Worm (Caenorhabditis elegans) whole organism, L3 larva: ENCODE measurements around the gene K10C2.2.

Experiments used
- R02D3.7 ChIP-seq: fragments of 150-350 bp; optimal IDR thresholded peaks from 2 replicates; lab custom pipeline; 2014; ENCODE audit warnings: missing biosample characterization, missing genetic modification characterization
- ZK546.5 ChIP-seq: sonication (generic microtip); optimal IDR thresholded peaks from 2 replicates; lab custom pipeline; 2017; ENCODE audit warnings: missing biosample characterization, missing genetic modification characterization
- aly-2 ChIP-seq: fragments of 150-350 bp; optimal IDR thresholded peaks from 2 replicates; lab custom pipeline; 2014; ENCODE audit warnings: missing biosample characterization, missing genetic modification characterization
- ama-1 ChIP-seq: fragments of 150-350 bp; optimal IDR thresholded peaks from 2 replicates; lab custom pipeline; 2018
- ceh-16 ChIP-seq: sonication (generic microtip); optimal IDR thresholded peaks from 2 replicates; lab custom pipeline; 2017; ENCODE audit warnings: missing biosample characterization, missing genetic modification characterization
- ceh-82 ChIP-seq: fragments of 150-350 bp; optimal IDR thresholded peaks from 2 replicates; lab custom pipeline; 2014; ENCODE audit warnings: missing biosample characterization, missing genetic modification characterization
- ceh-9 ChIP-seq: sonication (generic microtip); optimal IDR thresholded peaks from 2 replicates; lab custom pipeline; 2018; ENCODE audit warnings: missing biosample characterization, missing genetic modification characterization
- egl-27 ChIP-seq: sonication (generic microtip); optimal IDR thresholded peaks from 4 replicates; lab custom pipeline; 2017; ENCODE audit warnings: missing biosample characterization, missing genetic modification reagents, missing genetic modification characterization
- egl-5 ChIP-seq: fragments of 150-350 bp; optimal IDR thresholded peaks from 2 replicates; lab custom pipeline; 2017; ENCODE audit warnings: missing biosample characterization, missing genetic modification reagents, missing genetic modification characterization, inconsistent platforms
- elt-1 ChIP-seq: fragments of 150-350 bp; optimal IDR thresholded peaks from 2 replicates; lab custom pipeline; 2014; ENCODE audit warnings: missing biosample characterization, missing genetic modification characterization
- elt-2 ChIP-seq: sonication (generic microtip); optimal IDR thresholded peaks from 2 replicates; lab custom pipeline; 2016; ENCODE audit warnings: missing genetic modification reagents, mild to moderate bottlenecking, missing genetic modification characterization, missing compliant biosample characterization
- elt-3 ChIP-seq, 3 experiments: fragments of 150-350 bp in 1 of 3; sonication (generic microtip) in 2 of 3; optimal IDR thresholded peaks; 2 replicates in 2 of 3; 4 replicates in 1 of 3; lab custom pipeline; 2014 to 2017; ENCODE audit warnings: missing biosample characterization in 3 of 3, missing genetic modification characterization in 3 of 3
- fos-1 ChIP-seq: fragments of 150-350 bp; optimal IDR thresholded peaks from 2 replicates; lab custom pipeline; 2014; ENCODE audit warnings: missing biosample characterization, missing genetic modification characterization
- jun-1 ChIP-seq: fragments of 150-350 bp; optimal IDR thresholded peaks from 2 replicates; lab custom pipeline; 2014; ENCODE audit warnings: missing biosample characterization, missing genetic modification reagents, missing genetic modification characterization
- lin-15B ChIP-seq: fragments of 150-350 bp; optimal IDR thresholded peaks from 2 replicates; lab custom pipeline; 2014; ENCODE audit warnings: missing biosample characterization, missing genetic modification characterization
- lin-39 ChIP-seq: fragments of 150-350 bp; optimal IDR thresholded peaks from 2 replicates; lab custom pipeline; 2018; ENCODE audit warnings: missing biosample characterization, missing genetic modification reagents, missing genetic modification characterization
- lsy-12 ChIP-seq: sonication (generic microtip); optimal IDR thresholded peaks from 2 replicates; lab custom pipeline; 2016; ENCODE audit warnings: mild to moderate bottlenecking, missing genetic modification characterization, missing compliant biosample characterization
- mdl-1 ChIP-seq: fragments of 150-350 bp; optimal IDR thresholded peaks from 2 replicates; lab custom pipeline; 2014; ENCODE audit warnings: missing biosample characterization, missing genetic modification characterization
- mml-1 ChIP-seq: fragments of 150-350 bp; sonication (generic microtip); optimal IDR thresholded peaks from 3 replicates; lab custom pipeline; 2014; ENCODE audit warnings: missing biosample characterization, missing genetic modification characterization
- nfya-1 ChIP-seq: sonication (generic microtip); optimal IDR thresholded peaks from 2 replicates; lab custom pipeline; 2017; ENCODE audit warnings: missing genetic modification characterization, mild to moderate bottlenecking, missing compliant biosample characterization, antibody characterized with exemption, moderate library complexity; ENCODE audit not compliant: insufficient read depth
- nhr-11 ChIP-seq: fragments of 150-350 bp; optimal IDR thresholded peaks from 2 replicates; lab custom pipeline; 2014; ENCODE audit warnings: missing biosample characterization, missing genetic modification characterization
- nhr-12 ChIP-seq: fragments of 150-350 bp; optimal IDR thresholded peaks from 2 replicates; lab custom pipeline; 2014; ENCODE audit warnings: missing biosample characterization, missing genetic modification characterization
- nhr-23 ChIP-seq: fragments of 150-350 bp; optimal IDR thresholded peaks from 2 replicates; lab custom pipeline; 2014; ENCODE audit warnings: missing biosample characterization, missing genetic modification reagents, missing genetic modification characterization
- nhr-28 ChIP-seq: fragments of 150-350 bp; optimal IDR thresholded peaks from 2 replicates; lab custom pipeline; 2014; ENCODE audit warnings: missing biosample characterization, missing genetic modification characterization
- nhr-43 ChIP-seq: sonication (generic microtip); optimal IDR thresholded peaks from 2 replicates; lab custom pipeline; 2016; ENCODE audit warnings: mild to moderate bottlenecking, missing genetic modification characterization, missing compliant biosample characterization; ENCODE audit not compliant: poor library complexity, severe bottlenecking
- nhr-67 ChIP-seq: fragments of 150-350 bp; optimal IDR thresholded peaks from 2 replicates; lab custom pipeline; 2014; ENCODE audit warnings: missing biosample characterization, missing genetic modification characterization
- nhr-76 ChIP-seq: fragments of 150-350 bp; sonication (generic microtip); optimal IDR thresholded peaks from 5 replicates; lab custom pipeline; 2014; ENCODE audit warnings: missing biosample characterization, missing genetic modification characterization
- pha-4 ChIP-seq: fragments of 150-350 bp; optimal IDR thresholded peaks from 2 replicates; lab custom pipeline; 2014; ENCODE audit warnings: missing biosample characterization, missing genetic modification reagents, missing genetic modification characterization
- pqm-1 ChIP-seq: fragments of 150-350 bp; optimal IDR thresholded peaks from 2 replicates; lab custom pipeline; 2017; ENCODE audit warnings: missing biosample characterization, missing genetic modification characterization, inconsistent platforms
- tbx-2 ChIP-seq: sonication (generic microtip); optimal IDR thresholded peaks from 2 replicates; lab custom pipeline; 2016; ENCODE audit warnings: mild to moderate bottlenecking, missing genetic modification characterization, missing compliant biosample characterization
- unc-39 ChIP-seq: sonication (generic microtip); optimal IDR thresholded peaks from 4 replicates; lab custom pipeline; 2017; ENCODE audit warnings: missing biosample characterization, missing genetic modification characterization
- unc-62 ChIP-seq: fragments of 150-350 bp; sonication (generic microtip); optimal IDR thresholded peaks from 4 replicates; lab custom pipeline; 2014; ENCODE audit warnings: missing biosample characterization, missing genetic modification reagents, missing genetic modification characterization
- zag-1 ChIP-seq: fragments of 150-350 bp; optimal IDR thresholded peaks from 2 replicates; lab custom pipeline; 2014; ENCODE audit warnings: missing biosample characterization, missing genetic modification characterization
- ztf-4 ChIP-seq: fragments of 150-350 bp; optimal IDR thresholded peaks from 2 replicates; lab custom pipeline; 2014; ENCODE audit warnings: missing biosample characterization, missing genetic modification characterization

The K10C2.2 gene

DNA sequence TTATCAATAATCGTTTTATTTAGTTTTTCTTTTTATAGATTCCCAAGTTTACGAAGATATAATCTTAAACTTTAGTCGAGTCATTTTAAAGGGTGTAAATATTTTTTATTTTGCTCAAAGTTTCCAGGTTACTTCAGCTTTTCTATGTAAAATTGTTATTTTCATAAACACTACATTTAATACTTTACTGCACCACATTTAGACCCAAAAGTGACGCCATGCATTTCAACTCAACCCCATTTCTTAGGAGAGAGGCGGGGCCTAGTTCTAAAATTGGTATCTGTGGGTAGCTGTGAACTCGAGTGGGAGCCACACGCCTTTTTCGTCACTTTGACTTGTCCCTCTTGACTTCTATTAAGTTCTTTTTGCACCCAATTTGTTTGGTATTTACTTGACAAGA is 21.0 kb downstream of the K10C2.2 start, which contains the start of gene T22E5.1:
TSS of gene T22E5.1 (plus strand) at position 301 of the 400 bp plus-strand sequence.
- TF ChIP-seq nhr-11, result no peak
- TF ChIP-seq unc-39 (tag; lab: Kevin White, UChicago), result no peak
- TF ChIP-seq ama-1 (lab: Kevin White, UChicago), result no peak
- no peak for TF ChIP-seq nhr-23 (tag; lab: Kevin White, UChicago)
- no peak for TF ChIP-seq nhr-67 (tag; lab: Kevin White, UChicago)
- TF ChIP-seq pha-4 (tag; lab: Kevin White, UChicago), result no peak
- no peak for TF ChIP-seq mdl-1
- TF ChIP-seq fos-1, result no peak
- no peak for TF ChIP-seq unc-62
- TF ChIP-seq lin-15B (tag; lab: Kevin White, UChicago), result no peak
- TF ChIP-seq elt-2 (tag; lab: Kevin White, UChicago), result no peak
- TF ChIP-seq elt-3 (tag; optimal IDR thresholded peaks at IDR 0.05; lab: Kevin White, UChicago), result no peak
- no peak for TF ChIP-seq zag-1 (tag; lab: Kevin White, UChicago)
- no peak for TF ChIP-seq mml-1 (tag; lab: Kevin White, UChicago)

DNA sequence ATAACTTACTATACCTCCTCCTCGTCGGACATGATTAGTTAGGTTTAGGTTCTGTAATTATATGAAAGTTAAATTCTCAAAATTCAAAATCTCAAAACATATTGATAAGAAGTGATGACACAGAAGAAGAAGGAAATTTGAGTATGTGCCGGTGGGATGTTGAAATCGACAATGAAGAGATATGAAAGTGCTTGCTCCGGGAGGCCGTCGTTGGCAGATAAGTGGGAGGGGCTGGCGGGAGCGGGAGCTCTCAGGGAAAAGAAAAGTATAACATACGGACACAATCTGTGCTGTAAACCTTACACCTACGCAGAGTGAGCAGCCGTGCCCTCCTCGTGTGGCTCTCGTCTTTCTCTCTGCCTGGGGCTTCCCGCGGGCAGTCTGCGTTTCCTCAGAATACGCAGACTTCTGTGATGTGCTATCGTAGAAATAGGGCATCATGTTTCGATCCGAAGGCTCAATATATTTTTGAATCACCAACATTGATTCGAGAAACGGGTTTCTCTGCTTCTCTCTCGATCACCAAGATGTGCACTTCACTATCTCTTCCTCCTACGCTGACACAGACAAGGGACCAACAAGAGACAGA is 23.3 kb downstream of the K10C2.2 start, which contains the start of gene mup-2:
TSS of gene mup-2 (minus strand) at position 51 of the 589 bp plus-strand sequence.
- TF ChIP-seq lin-39 (tag; lab: Kevin White, UChicago) (peak; percentile 33), nhr-67 (tag; lab: Kevin White, UChicago) (no peak), nfya-1 (tag; lab: Kevin White, UChicago) (peak; percentile 15), egl-5 (no peak)

DNA sequence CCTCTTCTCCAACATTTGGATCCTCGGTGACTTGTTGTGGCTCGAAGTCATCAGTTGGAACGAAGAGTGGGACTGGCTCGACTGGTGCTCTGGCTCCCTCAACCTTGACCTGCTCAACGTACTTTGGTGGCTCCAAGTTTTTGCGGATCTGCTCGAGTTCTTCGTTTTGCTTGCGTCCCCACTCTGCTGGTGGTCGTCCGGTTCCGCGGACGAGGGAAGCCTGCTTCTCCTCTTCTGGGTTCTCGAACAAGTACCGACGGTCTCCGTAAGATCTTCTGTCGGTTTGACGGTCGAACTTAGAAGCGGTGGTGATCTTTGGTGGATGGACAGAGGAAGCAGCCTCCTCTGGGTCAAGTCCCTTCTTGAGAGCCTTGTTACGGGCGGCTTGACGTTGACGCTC is 24.9 kb downstream of the K10C2.2 start:
- TF ChIP-seq ama-1 (lab: Kevin White, UChicago) (no peak), nhr-11 (no peak), aly-2 (tag; lab: Kevin White, UChicago) (no peak), unc-62 (no peak), nhr-76 (no peak), nhr-23 (tag; lab: Kevin White, UChicago) (no peak), pqm-1 (tag; lab: Kevin White, UChicago) (no peak), ZK546.5 (tag; lab: Kevin White, UChicago) (no peak), elt-1 (tag; lab: Kevin White, UChicago) (no peak), nhr-12 (no peak), R02D3.7 (tag; lab: Kevin White, UChicago) (no peak), nfya-1 (tag; lab: Kevin White, UChicago) (no peak), egl-27 (tag; lab: Kevin White, UChicago) (no peak), fos-1 (no peak)

DNA sequence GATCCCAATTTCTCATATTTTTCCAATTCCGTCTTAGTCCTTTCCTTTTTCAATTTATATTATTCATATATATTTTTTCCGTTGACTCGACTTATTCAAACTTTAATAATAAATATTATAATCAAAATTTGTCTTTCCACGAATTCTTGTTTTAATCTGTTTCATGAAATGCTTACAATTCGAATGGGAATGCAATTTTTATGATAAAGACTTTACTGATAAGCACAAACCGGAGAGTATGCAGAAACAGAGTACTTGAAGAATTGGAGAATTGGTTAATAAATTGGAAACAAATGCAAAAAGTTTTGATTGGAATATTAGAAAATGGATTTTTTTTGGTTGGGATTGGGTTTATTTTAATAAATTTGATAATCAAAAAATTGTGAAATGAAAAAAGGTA is 25.3 kb downstream of the K10C2.2 start:
- TF ChIP-seq pqm-1 (tag; lab: Kevin White, UChicago) (peak; percentile 33), elt-2 (tag; lab: Kevin White, UChicago) (peak; percentile 74), pha-4 (tag; lab: Kevin White, UChicago) (peak; percentile 17), nhr-23 (tag; lab: Kevin White, UChicago) (no peak)

DNA sequence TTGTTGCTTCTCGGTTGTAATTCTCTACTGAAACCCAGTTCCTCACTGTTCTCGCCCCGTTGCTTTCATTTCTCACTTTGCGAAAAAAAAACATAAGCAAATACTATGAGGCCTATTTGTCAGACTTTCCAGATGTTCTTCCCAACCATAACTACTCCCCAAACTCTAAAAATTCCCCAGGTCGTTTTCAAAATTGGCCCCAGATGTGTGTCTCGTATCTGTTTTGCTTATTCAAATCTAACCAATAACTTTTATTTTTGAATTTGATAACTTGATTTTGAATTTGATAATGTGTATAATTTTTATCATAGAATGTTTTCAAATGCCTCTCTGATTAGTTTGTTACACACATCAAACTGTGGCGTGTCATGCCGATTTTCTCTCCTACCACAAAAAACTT is 25.8 kb downstream of the K10C2.2 start:
- TF ChIP-seq jun-1 (tag; lab: Kevin White, UChicago) (no peak), nhr-23 (tag; lab: Kevin White, UChicago) (no peak)

DNA sequence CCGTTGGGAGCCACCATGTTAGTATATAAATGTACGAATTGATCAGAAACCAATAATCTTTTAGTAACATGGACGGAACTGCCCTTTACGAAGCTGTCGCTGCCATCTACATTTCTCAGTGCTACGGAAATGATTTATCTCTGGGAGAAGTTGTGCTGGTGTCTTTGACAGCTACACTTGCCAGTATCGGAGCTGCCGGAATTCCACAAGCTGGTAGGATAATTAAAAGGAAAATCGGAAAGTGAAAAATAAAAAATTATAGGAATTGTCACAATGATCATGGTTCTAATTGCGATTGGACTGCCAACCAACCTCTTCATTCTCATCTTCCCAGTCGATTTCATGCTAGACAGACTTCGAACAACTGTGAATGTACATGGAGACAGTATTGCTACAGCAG is 27.7 kb downstream of the K10C2.2 start:
- TF ChIP-seq elt-1 (tag; lab: Kevin White, UChicago) (no peak), egl-5 (no peak)

DNA sequence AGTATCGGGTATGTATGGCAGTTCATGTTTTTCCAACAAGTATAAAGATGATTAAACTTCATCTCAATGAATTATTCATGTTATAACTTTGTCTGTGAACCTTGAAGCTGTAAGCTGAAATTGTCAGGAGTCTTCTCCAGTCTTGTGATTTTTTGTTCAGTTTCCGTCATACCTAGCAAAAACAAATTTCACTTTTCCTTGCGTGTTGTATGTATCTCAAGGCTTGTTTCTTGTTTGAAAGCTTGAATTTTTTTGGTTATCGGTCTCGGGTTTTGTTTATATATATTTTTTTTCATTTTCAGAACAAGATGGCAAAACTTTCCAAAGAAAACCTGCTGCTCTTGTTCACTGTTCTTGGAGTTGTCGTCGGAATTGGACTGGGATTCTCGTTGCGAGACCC is 30.5 kb downstream of the K10C2.2 start, which contains the start of gene glt-4:
TSS of gene glt-4 (plus strand) at position 301 of the 400 bp plus-strand sequence.
- TF ChIP-seq nhr-23 (tag; lab: Kevin White, UChicago) (no peak), elt-2 (tag; lab: Kevin White, UChicago) (no peak), tbx-2 (tag; lab: Kevin White, UChicago) (no peak), lsy-12 (tag; lab: Kevin White, UChicago) (no peak), nhr-43 (tag; lab: Kevin White, UChicago) (no peak), ceh-16 (tag; lab: Kevin White, UChicago) (no peak), ama-1 (lab: Kevin White, UChicago) (no peak), fos-1 (no peak), ztf-4 (tag; lab: Kevin White, UChicago) (no peak), nhr-11 (no peak), ceh-9 (tag; lab: Kevin White, UChicago) (no peak), mdl-1 (no peak), nhr-28 (tag; lab: Kevin White, UChicago) (no peak), ceh-82 (tag; lab: Kevin White, UChicago) (no peak), nhr-12 (no peak), ZK546.5 (tag; lab: Kevin White, UChicago) (no peak)
